Fruit fly (Drosophila melanogaster) whole organism, embryonic: ENCODE measurements around the gene alpha-Est9.
A peak's percentile ranks its signal among the peaks of the same experiment; 100 is the strongest.

Source experiments
- Aef1 ChIP-seq: fragments of 200-800 bp; sonication (Bioruptor generic); IDR thresholded peaks from 3 replicates; pipeline ENCODE4 v1.3.6; 2022; ENCODE audit warnings: missing biosample characterization, missing genetic modification characterization
- Bteb2 ChIP-seq: fragments of 200-800 bp; sonication (Bioruptor generic); optimal IDR thresholded peaks from 2 replicates; lab custom pipeline; 2016; ENCODE audit warnings: missing biosample characterization, missing genetic modification characterization
- CG10979 ChIP-seq: fragments of 200-800 bp; sonication (Bioruptor generic); optimal IDR thresholded peaks from 2 replicates; lab custom pipeline; 2018; ENCODE audit warnings: missing biosample characterization, mild to moderate bottlenecking, missing genetic modification characterization, moderate library complexity
- CG14050 ChIP-seq: fragments of 200-800 bp; sonication (Bioruptor generic); IDR thresholded peaks from 3 replicates; pipeline ENCODE4 v1.3.6; 2022; ENCODE audit warnings: missing biosample characterization, missing genetic modification characterization
- CG14667 ChIP-seq: fragments of 200-800 bp; sonication (Bioruptor generic); IDR thresholded peaks from 2 replicates; pipeline ENCODE4 v1.3.6; 2022; ENCODE audit warnings: missing biosample characterization, missing genetic modification characterization
- CG15269 ChIP-seq: fragments of 200-800 bp; sonication (Bioruptor generic); optimal IDR thresholded peaks from 2 replicates; lab custom pipeline; 2018; ENCODE audit warnings: missing biosample characterization, mild to moderate bottlenecking, missing genetic modification characterization, moderate library complexity
- CG1647 ChIP-seq: fragments of 200-800 bp; sonication (Bioruptor generic); optimal IDR thresholded peaks from 3 replicates; lab custom pipeline; 2016; ENCODE audit warnings: missing biosample characterization, missing genetic modification characterization
- CG17361 ChIP-seq: fragments of 200-800 bp; sonication (Bioruptor generic); IDR thresholded peaks from 3 replicates; pipeline ENCODE4 v1.3.6; 2022; ENCODE audit warnings: missing biosample characterization, missing genetic modification characterization
- CG17385 ChIP-seq: fragments of 200-800 bp; sonication (Bioruptor generic); optimal IDR thresholded peaks from 3 replicates; lab custom pipeline; 2018; ENCODE audit warnings: missing biosample characterization, mild to moderate bottlenecking, missing genetic modification characterization
- CG2199 ChIP-seq: fragments of 200-800 bp; sonication (Bioruptor generic); IDR thresholded peaks from 3 replicates; pipeline ENCODE4 v1.3.6; 2022; ENCODE audit warnings: missing biosample characterization, missing genetic modification characterization
- CG2712 ChIP-seq: fragments of 200-800 bp; optimal IDR thresholded peaks from 3 replicates; lab custom pipeline; 2019; ENCODE audit warnings: missing biosample characterization, mild to moderate bottlenecking, missing genetic modification characterization, moderate library complexity
- CG31365 ChIP-seq: fragments of 200-800 bp; sonication (Bioruptor generic); optimal IDR thresholded peaks from 2 replicates; lab custom pipeline; 2018; ENCODE audit warnings: missing biosample characterization, mild to moderate bottlenecking, missing genetic modification characterization
- CG33213 ChIP-seq: fragments of 200-800 bp; sonication (Bioruptor generic); optimal IDR thresholded peaks from 3 replicates; lab custom pipeline; 2016; ENCODE audit warnings: missing biosample characterization, missing genetic modification characterization
- CG34224 ChIP-seq: fragments of 200-800 bp; sonication (Bioruptor generic); IDR thresholded peaks from 3 replicates; pipeline ENCODE4 v1.3.6; 2022; ENCODE audit warnings: missing biosample characterization, missing genetic modification characterization; ENCODE audit not compliant: partially characterized antibody
- CG34376 ChIP-seq: fragments of 200-800 bp; sonication (Bioruptor generic); optimal IDR thresholded peaks from 2 replicates; lab custom pipeline; 2018; ENCODE audit warnings: missing biosample characterization, mild to moderate bottlenecking, missing genetic modification characterization
- CG4707 ChIP-seq: fragments of 200-800 bp; sonication (Bioruptor generic); optimal IDR thresholded peaks from 2 replicates; lab custom pipeline; 2018; ENCODE audit warnings: missing biosample characterization, mild to moderate bottlenecking, missing genetic modification characterization, moderate library complexity
- CG6791 ChIP-seq: fragments of 200-800 bp; sonication (Bioruptor generic); IDR thresholded peaks from 3 replicates; pipeline ENCODE4 v1.3.6; 2022; ENCODE audit warnings: missing biosample characterization, missing genetic modification characterization; ENCODE audit not compliant: partially characterized antibody
- CG6854 ChIP-seq: fragments of 200-800 bp; sonication (Bioruptor generic); optimal IDR thresholded peaks from 3 replicates; lab custom pipeline; 2017; ENCODE audit warnings: missing biosample characterization, mild to moderate bottlenecking, missing genetic modification characterization
- CG7963 ChIP-seq: fragments of 200-800 bp; sonication (Bioruptor generic); IDR thresholded peaks from 3 replicates; pipeline ENCODE4 v1.3.6; 2022; ENCODE audit warnings: missing biosample characterization, missing genetic modification characterization; ENCODE audit not compliant: partially characterized antibody
- CG8944 ChIP-seq: fragments of 200-800 bp; sonication (Bioruptor generic); optimal IDR thresholded peaks from 3 replicates; lab custom pipeline; 2016; ENCODE audit warnings: missing biosample characterization, missing genetic modification characterization
- Deaf1 ChIP-seq: fragments of 200-800 bp; optimal IDR thresholded peaks from 3 replicates; lab custom pipeline; 2019; ENCODE audit warnings: missing biosample characterization, mild to moderate bottlenecking, missing genetic modification characterization, moderate library complexity
- Dek ChIP-seq: fragments of 200-800 bp; sonication (Bioruptor generic); optimal IDR thresholded peaks from 3 replicates; lab custom pipeline; 2019; ENCODE audit warnings: missing biosample characterization, mild to moderate bottlenecking, missing genetic modification characterization, moderate library complexity
- Hand ChIP-seq: fragments of 200-800 bp; sonication (Bioruptor generic); optimal IDR thresholded peaks from 2 replicates; lab custom pipeline; 2017; ENCODE audit warnings: mild to moderate bottlenecking, missing biosample characterization, missing genetic modification reagents, missing genetic modification characterization
- MESR4 ChIP-seq: fragments of 200-800 bp; sonication (Bioruptor generic); optimal IDR thresholded peaks from 2 replicates; lab custom pipeline; 2018; ENCODE audit warnings: missing biosample characterization, mild to moderate bottlenecking, missing genetic modification characterization, moderate library complexity
- Med ChIP-seq: fragments of 200-800 bp; sonication (Bioruptor generic); peaks from one replicate; lab custom pipeline; 2016; ENCODE audit warnings: missing biosample characterization, missing genetic modification characterization, mild to moderate bottlenecking, inconsistent platforms, moderate library complexity
- Mes4 ChIP-seq: fragments of 200-800 bp; sonication (Bioruptor generic); optimal IDR thresholded peaks from 2 replicates; lab custom pipeline; 2016; ENCODE audit warnings: missing biosample characterization, missing genetic modification characterization
- NC2β ChIP-seq: fragments of 200-800 bp; sonication (Bioruptor generic); optimal IDR thresholded peaks from 2 replicates; lab custom pipeline; 2016; ENCODE audit warnings: missing biosample characterization, missing genetic modification characterization
- Rfx ChIP-seq: fragments of 200-800 bp; sonication (Bioruptor generic); IDR thresholded peaks from 2 replicates; pipeline ENCODE4 v1.3.6; 2022; ENCODE audit warnings: missing biosample characterization, missing genetic modification characterization
- Side ChIP-seq: fragments of 200-800 bp; sonication (Bioruptor generic); optimal IDR thresholded peaks from 2 replicates; lab custom pipeline; 2016; ENCODE audit warnings: missing biosample characterization, missing genetic modification characterization
- amos ChIP-seq: fragments of 200-800 bp; sonication (Bioruptor generic); IDR thresholded peaks from 2 replicates; pipeline ENCODE4 v1.3.6; 2022; ENCODE audit warnings: missing biosample characterization, missing genetic modification characterization; ENCODE audit not compliant: partially characterized antibody
- bbx ChIP-seq: fragments of 200-800 bp; sonication (Bioruptor generic); IDR thresholded peaks from 2 replicates; pipeline ENCODE4 v1.3.6; 2022; ENCODE audit warnings: missing biosample characterization, missing genetic modification characterization; ENCODE audit not compliant: partially characterized antibody
- bsh ChIP-seq, 2 experiments: fragments of 200-800 bp; sonication (Bioruptor generic); optimal IDR thresholded peaks; 2 replicates each; lab custom pipeline; 2017 to 2018; ENCODE audit warnings: mild to moderate bottlenecking in 2 of 2, missing biosample characterization in 2 of 2, missing genetic modification characterization in 2 of 2, moderate library complexity in 1 of 2
- crc ChIP-seq: fragments of 200-800 bp; sonication (Bioruptor generic); optimal IDR thresholded peaks from 2 replicates; lab custom pipeline; 2016; ENCODE audit warnings: missing biosample characterization, missing genetic modification characterization
- dimm ChIP-seq: fragments of 200-800 bp; sonication (Bioruptor generic); IDR thresholded peaks from 2 replicates; pipeline ENCODE4 v1.3.6; 2022; ENCODE audit warnings: missing biosample characterization, missing genetic modification characterization
- dmrt11E ChIP-seq: fragments of 200-800 bp; sonication (Bioruptor generic); optimal IDR thresholded peaks from 3 replicates; lab custom pipeline; 2018; ENCODE audit warnings: missing biosample characterization, mild to moderate bottlenecking, missing genetic modification characterization, moderate library complexity
- dmrt99B ChIP-seq: fragments of 200-800 bp; sonication (Bioruptor generic); optimal IDR thresholded peaks from 2 replicates; lab custom pipeline; 2018; ENCODE audit warnings: missing biosample characterization, mild to moderate bottlenecking, missing genetic modification characterization, moderate library complexity
- gcm ChIP-seq: fragments of 200-800 bp; sonication (Bioruptor generic); optimal IDR thresholded peaks from 2 replicates; lab custom pipeline; 2019; ENCODE audit warnings: missing biosample characterization, mild to moderate bottlenecking, missing genetic modification characterization, moderate library complexity
- gfzf ChIP-seq: fragments of 200-800 bp; sonication (Bioruptor generic); optimal IDR thresholded peaks from 2 replicates; lab custom pipeline; 2016; ENCODE audit warnings: missing biosample characterization, mild to moderate bottlenecking, missing genetic modification characterization, moderate library complexity
- grau ChIP-seq: fragments of 200-800 bp; optimal IDR thresholded peaks from 3 replicates; lab custom pipeline; 2019; ENCODE audit warnings: missing biosample characterization, mild to moderate bottlenecking, missing genetic modification characterization, moderate library complexity
- gt ChIP-seq: fragments of 200-800 bp; sonication (Bioruptor generic); IDR thresholded peaks from 2 replicates; pipeline ENCODE4 v1.3.6; 2022; ENCODE audit warnings: missing biosample characterization, missing genetic modification characterization
- her ChIP-seq: fragments of 200-800 bp; sonication (Bioruptor generic); optimal IDR thresholded peaks from 2 replicates; lab custom pipeline; 2016; ENCODE audit warnings: missing biosample characterization, missing genetic modification characterization
- kah ChIP-seq: fragments of 200-800 bp; sonication (Bioruptor generic); optimal IDR thresholded peaks from 2 replicates; lab custom pipeline; 2018; ENCODE audit warnings: missing biosample characterization, mild to moderate bottlenecking, missing genetic modification characterization
- ro ChIP-seq: fragments of 200-800 bp; sonication (Bioruptor generic); IDR thresholded peaks from 2 replicates; pipeline ENCODE4 v1.3.6; 2022; ENCODE audit warnings: missing biosample characterization, missing genetic modification characterization
- sc ChIP-seq, 3 experiments: fragments of >200 bp in 2 of 3; fragments of 200-800 bp in 1 of 3; sonication (Bioruptor generic) in 1 of 3; optimal IDR thresholded peaks; 2 replicates in 2 of 3; 3 replicates in 1 of 3; lab custom pipeline; 2017; ENCODE audit warnings: mild to moderate bottlenecking in 1 of 3, missing biosample characterization in 1 of 3, missing genetic modification characterization in 1 of 3, missing genetic modification reagents in 1 of 3
- sens ChIP-seq: fragments of 200-800 bp; sonication (Bioruptor generic); peaks from one replicate; lab custom pipeline; 2016; ENCODE audit warnings: missing biosample characterization, missing genetic modification characterization
- sna ChIP-seq: fragments of 200-800 bp; sonication (Bioruptor generic); IDR thresholded peaks from 2 replicates; pipeline ENCODE4 v1.3.6; 2022; ENCODE audit warnings: missing biosample characterization, missing genetic modification characterization; ENCODE audit not compliant: partially characterized antibody
- tio ChIP-seq: fragments of 200-800 bp; sonication (Bioruptor generic); optimal IDR thresholded peaks from 2 replicates; lab custom pipeline; 2017; ENCODE audit warnings: missing biosample characterization, missing genetic modification characterization, inconsistent platforms
- vnd ChIP-seq: fragments of 200-800 bp; sonication (Bioruptor generic); IDR thresholded peaks from 3 replicates; pipeline ENCODE4 v1.3.6; 2022; ENCODE audit warnings: missing biosample characterization, missing genetic modification characterization; ENCODE audit not compliant: partially characterized antibody
- zfh1 ChIP-seq: fragments of 200-800 bp; sonication (Bioruptor generic); IDR thresholded peaks from 3 replicates; pipeline ENCODE4 v1.3.6; 2022; ENCODE audit warnings: missing biosample characterization, missing genetic modification characterization
- zfh2 ChIP-seq: fragments of 200-800 bp; sonication (Bioruptor generic); optimal IDR thresholded peaks from 2 replicates; lab custom pipeline; 2016; ENCODE audit warnings: missing biosample characterization, missing genetic modification characterization

The alpha-Est9 gene

DNA sequence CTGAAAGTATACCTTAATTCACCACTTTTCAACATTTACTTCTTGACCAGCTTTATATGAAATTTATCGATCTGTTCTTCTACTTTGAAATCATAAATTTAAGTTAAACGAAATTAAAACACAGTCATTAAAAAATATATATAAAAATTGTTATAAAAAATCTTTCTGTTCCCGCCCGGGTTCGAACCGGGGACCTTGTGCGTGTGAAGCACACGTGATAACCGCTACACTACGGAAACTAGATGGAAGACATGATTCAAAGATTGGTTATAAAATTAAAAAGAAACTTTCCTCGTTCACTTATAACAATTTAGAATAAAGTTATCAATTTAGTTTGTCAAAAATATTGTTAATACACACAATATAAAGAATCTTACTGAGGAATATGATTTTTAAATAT lies 33.0 kb downstream of the alpha-Est9 start (continued):
- TF ChIP-seq sna (GFP tag; lab: Robert Waterston, UW) (0 out of 2 replicates have a peak, but pooled peaks have one; percentile 9), bsh (GFP tag; optimal IDR thresholded peaks at IDR 0.05; lab: Kevin White, UChicago) (no peak), vnd (GFP tag; lab: Robert Waterston, UW) (peak; percentile 49; the same call in 1 of the 3 replicates), Deaf1 (tag; lab: Kevin White, UChicago) (no peak), dmrt11E (tag; lab: Kevin White, UChicago) (no peak), CG33213 (no peak), gfzf (GFP tag; lab: Kevin White, UChicago) (no peak), CG6854 (no peak), tio (GFP tag; lab: Kevin White, UChicago) (no peak), NC2β (GFP tag; lab: Kevin White, UChicago) (no peak), Hand (GFP tag; lab: Kevin White, UChicago) (no peak), sens (peak; percentile 41), amos (GFP tag; lab: Robert Waterston, UW) (peak; percentile 78; the same call in 1 of the 2 replicates), CG15269 (tag; lab: Kevin White, UChicago) (no peak), CG1647 (no peak), Rfx (no peak), CG34376 (no peak), Mes4 (GFP tag; lab: Kevin White, UChicago) (no peak), bbx (GFP tag; lab: Robert Waterston, UW) (peak; percentile 74; the same call in 1 of the 2 replicates), CG4707 (no peak), CG14050 (GFP tag; lab: Robert Waterston, UW) (no peak), CG2199 (0 out of 3 replicates have a peak, but pooled peaks have one; percentile 27), Dek (tag; lab: Kevin White, UChicago) (no peak), CG2712 (tag; lab: Kevin White, UChicago) (no peak), CG34224 (GFP tag; lab: Robert Waterston, UW) (peak; percentile 44; the same call in 1 of the 3 replicates), sc (optimal IDR thresholded peaks at IDR 0.05; lab: Kevin White, UChicago) (no peak), sc (GFP tag; optimal IDR thresholded peaks at IDR 0.05; lab: Kevin White, UChicago) (no peak), crc (GFP tag; lab: Kevin White, UChicago) (no peak), kah (no peak), Med (GFP tag; lab: Kevin White, UChicago) (peak; percentile 39), CG7963 (GFP tag; lab: Robert Waterston, UW) (peak; percentile 78; the same call in 2 of the 3 replicates), CG8944 (GFP tag; lab: Kevin White, UChicago) (no peak), CG31365 (no peak), CG17385 (GFP tag; lab: Kevin White, UChicago) (no peak), her (GFP tag; lab: Kevin White, UChicago) (no peak), ro (GFP tag; lab: Robert Waterston, UW) (no peak), dimm (no peak), gt (GFP tag; lab: Robert Waterston, UW) (no peak), dmrt99B (tag; lab: Kevin White, UChicago) (no peak), zfh2 (GFP tag; lab: Kevin White, UChicago) (no peak), CG14667 (no peak), grau (tag; lab: Kevin White, UChicago) (no peak), zfh1 (GFP tag; lab: Robert Waterston, UW) (no peak), CG6791 (GFP tag; lab: Robert Waterston, UW) (peak; percentile 87), CG17361 (GFP tag; lab: Robert Waterston, UW) (peak; percentile 29; the same call in 1 of the 3 replicates), Side (GFP tag; lab: Kevin White, UChicago) (no peak), CG10979 (tag; lab: Kevin White, UChicago) (no peak), Bteb2 (GFP tag; lab: Kevin White, UChicago) (no peak), MESR4 (no peak), Aef1 (GFP tag; lab: Robert Waterston, UW) (no peak), gcm (GFP tag; lab: Kevin White, UChicago) (no peak)
